Worm (Caenorhabditis elegans): Measurements from ENCODE around the gene F21A3.3.

- no peak for TF ChIP-seq mes-4 (tag; optimal IDR thresholded peaks at IDR 0.05)
- TF ChIP-seq repo-1 (tag; optimal IDR thresholded peaks at IDR 0.05): no peak
- no peak for TF ChIP-seq ztf-25 (GFP tag; IDR thresholded peaks at IDR 0.05)
- TF ChIP-seq B0019.2 (GFP tag; conservative IDR thresholded peaks at IDR 0.05): no peak
- TF ChIP-seq unc-130 (GFP tag; optimal IDR thresholded peaks at IDR 0.05): no peak
- TF ChIP-seq Y56A3A.18 (GFP tag; IDR thresholded peaks at IDR 0.05): no peak
- no peak for TF ChIP-seq B0336.3 (GFP tag; IDR thresholded peaks at IDR 0.05)
Observed at ce11 chrV:15487764-15488163, 29.7 kb upstream of the F21A3.3 start, which contains the start of gene srw-21.

Data from whole organism, young adult.